Worm (Caenorhabditis elegans) whole organism, late embryonic: ENCODE measurements around the gene Y73B6BL.12.

Source experiments
- che-1 ChIP-seq: sonication (generic microtip); optimal IDR thresholded peaks from 2 replicates; lab custom pipeline; 2016; ENCODE audit warnings: mild to moderate bottlenecking, missing genetic modification characterization, missing compliant biosample characterization
- fax-1 ChIP-seq: sonication (generic microtip); optimal IDR thresholded peaks from 2 replicates; lab custom pipeline; 2016; ENCODE audit warnings: missing genotype, missing genetic modification characterization, missing compliant biosample characterization
- fkh-10 ChIP-seq: fragments of 150-350 bp; optimal IDR thresholded peaks from 2 replicates; lab custom pipeline; 2014; ENCODE audit warnings: missing biosample characterization, missing genetic modification reagents, missing genetic modification characterization
- ref-2 ChIP-seq: sonication (generic microtip); optimal IDR thresholded peaks from 2 replicates; lab custom pipeline; 2016; ENCODE audit warnings: missing genetic modification characterization, missing compliant biosample characterization
- rnt-1 ChIP-seq: sonication (generic microtip); optimal IDR thresholded peaks from 2 replicates; lab custom pipeline; 2016; ENCODE audit warnings: missing genetic modification characterization, missing compliant biosample characterization

DNA sequence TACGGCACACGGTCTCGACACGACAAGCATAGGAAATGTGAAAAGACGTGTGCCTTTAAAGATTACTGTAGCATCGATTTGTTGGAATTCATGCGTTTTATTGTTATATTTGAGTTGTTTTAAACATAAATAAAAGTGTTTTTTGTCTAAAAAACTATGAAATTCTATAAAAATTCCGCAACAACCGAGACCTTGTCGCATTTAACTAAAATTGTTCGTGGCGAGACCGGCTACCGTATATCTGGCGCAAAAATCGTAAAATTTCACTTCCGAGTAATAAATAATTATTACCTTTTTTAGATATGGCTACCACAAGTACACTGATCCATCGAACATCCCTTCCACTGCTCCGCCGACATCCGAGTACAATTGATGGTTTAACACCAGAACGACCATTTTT, 20.1 kb upstream of the Y73B6BL.12 start, which contains the start of gene ipla-6:
- TF ChIP-seq rnt-1 (tag; lab: Kevin White, UChicago) (no peak), ref-2 (tag; lab: Kevin White, UChicago) (no peak), fkh-10 (GFP tag; lab: Kevin White, UChicago) (no peak), fax-1 (tag; lab: Kevin White, UChicago) (no peak), che-1 (no peak)
